Worm (Caenorhabditis elegans) whole organism, young adult: ENCODE data around the gene F49E12.7.
"Not testable (repeated sequence)": the region's sequence is repeated elsewhere in the genome, so short reads cannot be mapped to it uniquely, and the experiment has no call there.

Experiments used
- C17E4.6 ChIP-seq: fragments of 200-800 bp; sonication (Bioruptor generic); IDR thresholded peaks from 2 replicates; pipeline ENCODE4 v1.3.6; 2022; ENCODE audit warnings: missing genetic modification reagents, missing genetic modification characterization, missing compliant biosample characterization
- F57A8.1 ChIP-seq: fragments of 200-800 bp; sonication (Bioruptor generic); optimal IDR thresholded peaks from 2 replicates; lab custom pipeline; 2018; ENCODE audit warnings: mild to moderate bottlenecking, missing genetic modification characterization, moderate library complexity, missing compliant biosample characterization
- ZK185.1 ChIP-seq: sonication (generic microtip); optimal IDR thresholded peaks from 2 replicates; lab custom pipeline; 2016; ENCODE audit warnings: mild to moderate bottlenecking, missing genetic modification characterization, missing compliant biosample characterization; ENCODE audit not compliant: poor library complexity, severe bottlenecking
- ama-1 ChIP-seq, 3 experiments: fragments of 150-350 bp in 1 of 3; sonication (generic microtip) in 2 of 3; optimal IDR thresholded peaks; 2 replicates each; lab custom pipeline; 2014 to 2018; ENCODE audit warnings: missing biosample characterization in 2 of 3, missing genetic modification characterization in 2 of 3, missing genetic modification reagents in 2 of 3
- athp-1 ChIP-seq: sonication (generic microtip); optimal IDR thresholded peaks from 2 replicates; lab custom pipeline; 2017; ENCODE audit warnings: mild to moderate bottlenecking, missing genetic modification characterization, missing compliant biosample characterization
- dpl-1 ChIP-seq: fragments of 150-350 bp; optimal IDR thresholded peaks from 2 replicates; lab custom pipeline; 2014; ENCODE audit warnings: missing biosample characterization, missing genetic modification reagents, missing genetic modification characterization
- lin-40 ChIP-seq: sonication (generic microtip); optimal IDR thresholded peaks from 2 replicates; lab custom pipeline; 2016; ENCODE audit warnings: missing genetic modification characterization, mild to moderate bottlenecking, missing compliant biosample characterization, missing genotype, missing genetic modification reagents
- pha-4 ChIP-seq: fragments of 150-350 bp; sonication (generic microtip); optimal IDR thresholded peaks from 2 replicates; lab custom pipeline; 2014; ENCODE audit warnings: missing biosample characterization, missing genetic modification reagents, missing genetic modification characterization

DNA sequence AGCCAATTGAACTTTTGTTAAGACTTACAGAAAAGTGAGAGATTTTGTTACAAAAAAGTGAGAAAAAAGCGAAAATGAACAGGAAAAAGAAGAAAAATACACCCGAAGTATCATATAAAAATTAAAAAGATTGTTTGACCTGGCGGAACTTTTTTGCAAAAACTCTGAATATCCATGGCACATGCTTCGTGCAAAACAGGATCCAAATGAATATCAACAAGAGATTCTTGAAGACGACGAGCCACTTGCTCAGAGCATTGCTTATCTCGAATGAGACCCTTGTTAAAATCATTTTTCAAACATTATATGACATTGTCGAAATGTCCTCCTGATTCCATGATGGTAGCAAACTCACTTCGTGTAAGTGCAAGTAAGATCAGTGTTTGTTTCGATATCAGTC is 23.9 kb upstream of the F49E12.7 start, which contains the start of gene F14E5.8:
- TF ChIP-seq athp-1 (tag; lab: Kevin White, UChicago); pha-4 (tag; lab: Kevin White, UChicago); C17E4.6 (GFP tag; lab: Robert Waterston, UW); F57A8.1 (GFP tag; lab: Kevin White, UChicago); dpl-1 (GFP tag; lab: Kevin White, UChicago); ZK185.1; ama-1 (optimal IDR thresholded peaks at IDR 0.05; lab: Kevin White, UChicago); ama-1 (GFP tag; optimal IDR thresholded peaks at IDR 0.05; lab: Kevin White, UChicago); lin-40 (tag; lab: Kevin White, UChicago): not testable (repeated sequence)
